Fruit fly (Drosophila melanogaster): ENCODE data around the gene twin.
A peak's percentile ranks its signal among the peaks of the same experiment; 100 is the strongest.

Gene twin

DNA sequence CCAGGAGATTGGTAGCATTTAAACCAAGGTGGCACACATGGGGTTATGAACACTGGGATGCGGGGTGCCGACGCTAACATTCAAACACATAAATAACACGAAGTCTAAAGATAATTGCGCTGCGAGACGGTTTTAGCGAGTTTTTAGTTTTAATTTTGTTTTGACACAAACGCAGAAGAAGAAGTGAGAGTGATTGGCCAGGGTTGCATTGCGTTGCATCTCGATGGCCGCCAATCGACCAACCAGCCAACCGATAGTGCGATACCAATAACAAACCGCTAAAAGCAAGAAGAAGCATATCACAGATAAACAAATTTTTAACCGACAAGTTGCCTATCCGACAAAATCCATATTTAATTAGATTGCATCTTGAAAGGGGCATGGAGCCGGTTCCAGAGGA lies 5.0 kb upstream of the twin start, which contains the start of the genes Spps and CG13609 (continued):
- no peak for TF ChIP-seq CG11247 (GFP tag; IDR thresholded peaks at IDR 0.05)
- no peak for TF ChIP-seq repo (GFP tag; optimal IDR thresholded peaks at IDR 0.05)
- TF ChIP-seq NC2α (GFP tag; optimal IDR thresholded peaks at IDR 0.05), result no peak
- no peak for TF ChIP-seq Kr (GFP tag; optimal IDR thresholded peaks at IDR 0.05)
- peak; percentile 99 for TF ChIP-seq CG2116 (GFP tag; optimal IDR thresholded peaks at IDR 0.05)
- peak; percentile 25 for TF ChIP-seq CG17912 (GFP tag; optimal IDR thresholded peaks at IDR 0.05)
- TF ChIP-seq Dref (GFP tag; IDR thresholded peaks at IDR 0.05), result peak; percentile 96
- TF ChIP-seq Spps (tag; optimal IDR thresholded peaks at IDR 0.05), result peak; percentile 52
- TF ChIP-seq unpg (GFP tag; optimal IDR thresholded peaks at IDR 0.05), result no peak
- TF ChIP-seq Sry-δ (GFP tag; optimal IDR thresholded peaks at IDR 0.05), result peak; percentile 91
- peak; percentile 92 for TF ChIP-seq CG14860 (GFP tag; IDR thresholded peaks at IDR 0.05; ENCODE audit: partially characterized antibody)
- TF ChIP-seq CG9215 (GFP tag; IDR thresholded peaks at IDR 0.05), result no peak
- TF ChIP-seq CG12942 (GFP tag; optimal IDR thresholded peaks at IDR 0.05), result no peak
- TF ChIP-seq TFAM (GFP tag; optimal IDR thresholded peaks at IDR 0.05), result no peak
- TF ChIP-seq pb (GFP tag; optimal IDR thresholded peaks at IDR 0.05), result no peak
- TF ChIP-seq oc (tag; optimal IDR thresholded peaks at IDR 0.05), result no peak
- TF ChIP-seq Tbp (GFP tag; optimal IDR thresholded peaks at IDR 0.05), result no peak
- TF ChIP-seq CG18599 (GFP tag; optimal IDR thresholded peaks at IDR 0.05), result no peak
- TF ChIP-seq CG18619 (GFP tag; optimal IDR thresholded peaks at IDR 0.05), result no peak
- TF ChIP-seq CG34224 (GFP tag; IDR thresholded peaks at IDR 0.05; ENCODE audit: partially characterized antibody), result peak; percentile 99
- TF ChIP-seq en (GFP tag; optimal IDR thresholded peaks at IDR 0.05), result no peak
- no peak for TF ChIP-seq CG2875 (GFP tag; optimal IDR thresholded peaks at IDR 0.05)
- TF ChIP-seq corto (GFP tag; optimal IDR thresholded peaks at IDR 0.05), result no peak
- TF ChIP-seq esg (GFP tag; conservative IDR thresholded peaks at IDR 0.05), result no peak
- TF ChIP-seq NC2β (GFP tag; optimal IDR thresholded peaks at IDR 0.05), result peak; percentile 36
- TF ChIP-seq CG15073 (GFP tag; optimal IDR thresholded peaks at IDR 0.05), result no peak
- no peak for TF ChIP-seq D19A (tag; optimal IDR thresholded peaks at IDR 0.05)
- TF ChIP-seq Mad (GFP tag; optimal IDR thresholded peaks at IDR 0.05), result no peak
- no peak for TF ChIP-seq CG4820 (GFP tag; optimal IDR thresholded peaks at IDR 0.05)
- no peak for TF ChIP-seq Neu2 (GFP tag; optimal IDR thresholded peaks at IDR 0.05; ENCODE audit: borderline replicate concordance)
- no peak for TF ChIP-seq Chrac-16 (GFP tag; optimal IDR thresholded peaks at IDR 0.05)
- TF ChIP-seq amos (GFP tag; IDR thresholded peaks at IDR 0.05; ENCODE audit: partially characterized antibody), result peak; percentile 96
- no peak for TF ChIP-seq sd (tag; optimal IDR thresholded peaks at IDR 0.05)
- peak; percentile 99 for TF ChIP-seq ato (GFP tag; IDR thresholded peaks at IDR 0.05; ENCODE audit: partially characterized antibody)
- TF ChIP-seq CG8359 (GFP tag; optimal IDR thresholded peaks at IDR 0.05; ENCODE audit: borderline replicate concordance), result no peak
- no peak for TF ChIP-seq CG13296 (GFP tag; optimal IDR thresholded peaks at IDR 0.05)
- TF ChIP-seq sr (GFP tag; IDR thresholded peaks at IDR 0.05), result peak; percentile 9; the same call in 1 of the 3 replicates
- TF ChIP-seq MBD-R2 (GFP tag; IDR thresholded peaks at IDR 0.05), result peak; percentile 95
- no peak for TF ChIP-seq dati (GFP tag; IDR thresholded peaks at IDR 0.05)
- TF ChIP-seq CG7987 (GFP tag; optimal IDR thresholded peaks at IDR 0.05), result peak; percentile 17
- TF ChIP-seq CG14710 (tag; optimal IDR thresholded peaks at IDR 0.05), result peak; percentile 37
- TF ChIP-seq Ptx1 (GFP tag; IDR thresholded peaks at IDR 0.05), result no peak
- TF ChIP-seq sc (optimal IDR thresholded peaks at IDR 0.05), result no peak
- no peak for TF ChIP-seq sc (GFP tag; optimal IDR thresholded peaks at IDR 0.05)
- TF ChIP-seq az2 (GFP tag; optimal IDR thresholded peaks at IDR 0.05), result no peak
- TF ChIP-seq sna (GFP tag; IDR thresholded peaks at IDR 0.05; ENCODE audit: partially characterized antibody), result peak; percentile 92
- no peak for TF ChIP-seq CG6654 (GFP tag; optimal IDR thresholded peaks at IDR 0.05)
- TF ChIP-seq mld (GFP tag; IDR thresholded peaks at IDR 0.05; ENCODE audit: partially characterized antibody), result peak; percentile 96
- peak; percentile 95 for TF ChIP-seq hb (GFP tag; IDR thresholded peaks at IDR 0.05; ENCODE audit: partially characterized antibody)
- TF ChIP-seq Sry-β (GFP tag; optimal IDR thresholded peaks at IDR 0.05), result peak; percentile 0
- TF ChIP-seq al (GFP tag; IDR thresholded peaks at IDR 0.05), result no peak
